Fruit fly (Drosophila melanogaster): ENCODE data around the gene CG5823.
A peak's percentile ranks its signal among the peaks of the same experiment; 100 is the strongest.

CG5823 gene

DNA sequence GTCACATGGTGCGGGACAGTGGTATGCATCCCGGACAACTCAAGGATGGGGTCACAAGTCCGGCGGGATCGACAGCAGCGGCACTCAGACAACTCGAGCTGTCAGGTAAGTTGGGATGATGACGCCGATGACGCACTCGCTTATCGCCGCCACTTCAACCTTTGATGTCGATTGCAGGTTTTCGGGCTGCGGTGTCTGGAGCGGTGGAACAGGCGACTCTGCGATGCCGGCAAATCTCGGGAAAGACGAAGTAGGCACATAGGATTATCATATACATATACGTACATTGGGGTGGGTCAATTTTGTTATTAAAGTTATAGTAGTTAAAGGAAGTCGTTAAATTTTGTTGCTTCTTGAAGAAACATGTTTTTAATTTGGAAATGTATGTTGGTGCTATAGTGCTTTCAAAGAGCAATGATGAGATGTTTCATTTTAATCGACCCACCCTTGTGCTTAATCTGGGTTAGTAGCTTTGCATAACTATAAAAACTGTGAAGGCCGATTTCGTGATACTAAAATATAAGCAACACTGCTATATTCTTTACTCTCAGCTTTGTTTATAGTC lies 2.3 kb upstream of the CG5823 start:
- no peak for TF ChIP-seq CG17801 (GFP tag; optimal IDR thresholded peaks at IDR 0.05; ENCODE audit: partially characterized antibody)

- peak; percentile 8 for TF ChIP-seq CG17801 (GFP tag; optimal IDR thresholded peaks at IDR 0.05; ENCODE audit: partially characterized antibody)
Measured at dm6 chr3R:17535106-17535764, 848 bp upstream of the CG5823 start.

dm6 chr3R:17530400-17530799 lies 4.0 kb downstream of the CG5823 start:
- TF ChIP-seq CG17801 (GFP tag; optimal IDR thresholded peaks at IDR 0.05; ENCODE audit: partially characterized antibody) = no peak

DNA sequence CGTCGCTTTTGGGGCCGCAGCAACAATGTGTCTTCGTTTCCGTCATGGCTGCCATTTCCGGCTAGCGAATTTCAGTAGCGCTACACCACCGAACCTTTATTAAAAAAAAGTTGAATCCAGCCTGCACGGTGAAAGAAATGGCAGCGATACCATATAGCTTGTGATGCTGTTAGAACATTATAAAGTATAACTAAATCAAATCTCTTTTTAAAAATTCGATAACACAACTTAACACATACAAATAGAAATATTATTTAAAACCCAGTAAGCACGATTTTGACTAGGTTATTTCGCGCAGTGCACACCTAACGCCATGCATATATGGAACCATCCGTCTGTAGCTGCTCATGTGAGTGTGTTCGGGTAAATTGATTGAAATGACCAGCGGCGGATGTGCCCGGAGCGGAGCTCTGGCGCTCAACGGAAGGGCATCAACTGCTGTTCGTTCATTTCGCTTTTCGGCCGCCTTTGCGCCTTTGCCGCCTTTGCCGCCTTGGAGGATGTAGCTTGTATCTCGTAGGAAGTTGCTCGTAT lies 8.3 kb downstream of the CG5823 start:
- no peak for TF ChIP-seq CG17801 (GFP tag; optimal IDR thresholded peaks at IDR 0.05; ENCODE audit: partially characterized antibody)

dm6 chr3R:17506833-17507232 lies 27.6 kb downstream of the CG5823 start:
- no peak for TF ChIP-seq CG17801 (GFP tag; optimal IDR thresholded peaks at IDR 0.05; ENCODE audit: partially characterized antibody)

- no peak for TF ChIP-seq CG17801 (GFP tag; optimal IDR thresholded peaks at IDR 0.05; ENCODE audit: partially characterized antibody)
Measured at dm6 chr3R:17505599-17505998, 28.8 kb downstream of the CG5823 start, which contains the start of gene Dscam3. Gene Dscam3 (minus strand): TSS chr3R:17505667.

dm6 chr3R:17502862-17503261 lies 31.5 kb downstream of the CG5823 start:
- TF ChIP-seq CG17801 (GFP tag; optimal IDR thresholded peaks at IDR 0.05; ENCODE audit: partially characterized antibody) = no peak

dm6 chr3R:17501108-17501507 lies 33.3 kb downstream of the CG5823 start:
- TF ChIP-seq CG17801 (GFP tag; optimal IDR thresholded peaks at IDR 0.05; ENCODE audit: partially characterized antibody) = no peak

DNA sequence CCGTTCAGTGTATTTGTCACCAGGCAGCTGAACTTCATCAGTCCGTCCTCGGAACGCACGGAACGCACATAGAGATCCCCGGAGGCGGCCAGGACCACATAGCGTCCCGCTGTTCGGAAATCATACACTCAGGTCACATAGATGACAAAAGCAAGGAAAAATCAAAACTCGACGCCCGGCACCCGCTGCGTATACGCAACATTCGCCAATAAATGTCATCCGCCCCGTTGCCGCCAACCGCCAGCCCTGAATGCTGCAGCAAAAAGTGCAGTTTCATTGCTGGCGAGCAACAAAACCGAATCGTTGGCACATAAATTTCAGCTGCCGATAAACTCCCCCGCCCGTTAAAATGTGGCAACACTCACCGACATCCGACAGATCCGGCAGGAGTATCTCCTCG lies 42.3 kb downstream of the CG5823 start:
- no peak for TF ChIP-seq CG17801 (GFP tag; optimal IDR thresholded peaks at IDR 0.05; ENCODE audit: partially characterized antibody)
